Fruit fly (Drosophila melanogaster) whole organism, adult: ENCODE measurements around the gene Ppm1.

Source experiments
- CG11617 ChIP-seq: fragments of 200-800 bp; sonication (Bioruptor generic); optimal IDR thresholded peaks from 2 replicates; lab custom pipeline; 2017; ENCODE audit warnings: mild to moderate bottlenecking, missing biosample characterization, missing genetic modification reagents, missing genetic modification characterization
- CG12768 ChIP-seq: fragments of 200-800 bp; sonication (Bioruptor generic); optimal IDR thresholded peaks from 2 replicates; lab custom pipeline; 2017; ENCODE audit warnings: missing biosample characterization, missing genetic modification characterization, mild to moderate bottlenecking, moderate library complexity, missing genetic modification reagents
- CG33017 ChIP-seq: fragments of 200-800 bp; sonication (Bioruptor generic); optimal IDR thresholded peaks from 2 replicates; lab custom pipeline; 2018; ENCODE audit warnings: missing biosample characterization, mild to moderate bottlenecking, missing genetic modification characterization, moderate library complexity
- CG7045 ChIP-seq: fragments of 200-800 bp; sonication (Bioruptor generic); optimal IDR thresholded peaks from 2 replicates; lab custom pipeline; 2017; ENCODE audit warnings: missing biosample characterization, mild to moderate bottlenecking, missing genetic modification characterization
- Clk ChIP-seq: fragments of 200-800 bp; sonication (Bioruptor generic); optimal IDR thresholded peaks from 2 replicates; lab custom pipeline; 2017; ENCODE audit warnings: missing biosample characterization, missing genetic modification characterization
- Hr96 ChIP-seq: fragments of 200-800 bp; sonication (Bioruptor generic); optimal IDR thresholded peaks from 2 replicates; lab custom pipeline; 2016; ENCODE audit warnings: missing biosample characterization, missing genetic modification characterization
- Mnt ChIP-seq: fragments of 200-800 bp; sonication (Bioruptor generic); optimal IDR thresholded peaks from 2 replicates; lab custom pipeline; 2016; ENCODE audit warnings: missing biosample characterization, mild to moderate bottlenecking, missing genetic modification characterization
- cic ChIP-seq: fragments of 200-800 bp; sonication (Bioruptor generic); optimal IDR thresholded peaks from 2 replicates; lab custom pipeline; 2017; ENCODE audit warnings: missing biosample characterization, mild to moderate bottlenecking, missing genetic modification characterization, moderate library complexity
- cnc ChIP-seq, 2 experiments: fragments of >200 bp; optimal IDR thresholded peaks; 2 replicates each; lab custom pipeline; 2017
- kay ChIP-seq: fragments of 200-800 bp; sonication (Bioruptor generic); peaks from one replicate; lab custom pipeline; 2016; ENCODE audit warnings: missing biosample characterization, missing genetic modification characterization, borderline replicate concordance
- ovo ChIP-seq: fragments of 200-800 bp; sonication (Bioruptor generic); optimal IDR thresholded peaks from 2 replicates; lab custom pipeline; 2016; ENCODE audit warnings: missing biosample characterization, missing genetic modification characterization
- pad ChIP-seq: fragments of 200-800 bp; sonication (Bioruptor generic); optimal IDR thresholded peaks from 3 replicates; lab custom pipeline; 2017; ENCODE audit warnings: missing biosample characterization, missing genetic modification characterization, mild to moderate bottlenecking, moderate library complexity, missing genetic modification reagents

- peak; percentile 62 for TF ChIP-seq kay (GFP tag; lab: Kevin White, UChicago)
- TF ChIP-seq cic (GFP tag; lab: Kevin White, UChicago) = peak; percentile 71
- TF ChIP-seq CG12768 (GFP tag; lab: Kevin White, UChicago) = peak; percentile 73
- no peak for TF ChIP-seq Clk (GFP tag; lab: Kevin White, UChicago)
- TF ChIP-seq Mnt = peak; percentile 56
- TF ChIP-seq ovo (GFP tag; lab: Kevin White, UChicago) = no peak
- TF ChIP-seq CG7045 (GFP tag; lab: Kevin White, UChicago) = peak; percentile 58
- TF ChIP-seq cnc (optimal IDR thresholded peaks at IDR 0.05; lab: Kevin White, UChicago) = no peak
- peak; percentile 6 for TF ChIP-seq CG11617 (GFP tag; lab: Kevin White, UChicago)
- peak; percentile 14 for TF ChIP-seq pad
- TF ChIP-seq CG33017 = peak; percentile 34
- peak; percentile 65 for TF ChIP-seq Hr96 (GFP tag; lab: Kevin White, UChicago)
Measured at dm6 chr3L:603847-604550, 22.9 kb downstream of the Ppm1 start, which contains the start of gene CG13893.
